Worm (Caenorhabditis elegans) whole organism, mixed stage, embryonic: ENCODE measurements around the gene ZC302.3.

Experiments
- bed-3 ChIP-seq: fragments of 200-800 bp; sonication (Bioruptor generic); optimal IDR thresholded peaks from 3 replicates; lab custom pipeline; 2018; ENCODE audit warnings: mild to moderate bottlenecking, missing genetic modification characterization, moderate library complexity, missing compliant biosample characterization
- blmp-1 ChIP-seq: fragments of 150-350 bp; optimal IDR thresholded peaks from 2 replicates; lab custom pipeline; 2014; ENCODE audit warnings: missing biosample characterization, missing genetic modification characterization
- ceh-39 ChIP-seq: fragments of 150-350 bp; optimal IDR thresholded peaks from 2 replicates; lab custom pipeline; 2014; ENCODE audit warnings: missing biosample characterization, missing genetic modification characterization
- ceh-83 ChIP-seq: fragments of 200-800 bp; sonication (Bioruptor generic); optimal IDR thresholded peaks from 2 replicates; lab custom pipeline; 2018; ENCODE audit warnings: mild to moderate bottlenecking, missing genetic modification characterization, missing compliant biosample characterization
- ces-1 ChIP-seq: fragments of 150-350 bp; optimal IDR thresholded peaks from 2 replicates; lab custom pipeline; 2014; ENCODE audit warnings: missing biosample characterization, missing genetic modification reagents, missing genetic modification characterization
- cnd-1 ChIP-seq: fragments of 200-800 bp; sonication (Bioruptor generic); optimal IDR thresholded peaks from 2 replicates; lab custom pipeline; 2018; ENCODE audit warnings: mild to moderate bottlenecking, missing genetic modification characterization, missing compliant biosample characterization
- elt-1 ChIP-seq: sonication (generic microtip); optimal IDR thresholded peaks from 2 replicates; lab custom pipeline; 2017; ENCODE audit warnings: missing genetic modification characterization, mild to moderate bottlenecking, missing compliant biosample characterization, antibody characterized with exemption, moderate library complexity, borderline replicate concordance; ENCODE audit not compliant: insufficient read depth
- elt-3 ChIP-seq: fragments of 150-350 bp; optimal IDR thresholded peaks from 2 replicates; lab custom pipeline; 2014; ENCODE audit warnings: missing biosample characterization, missing genetic modification characterization
- flh-1 ChIP-seq: fragments of 200-800 bp; sonication (Bioruptor generic); optimal IDR thresholded peaks from 2 replicates; lab custom pipeline; 2018; ENCODE audit warnings: mild to moderate bottlenecking, missing genetic modification characterization, moderate library complexity, missing compliant biosample characterization
- hlh-1 ChIP-seq: fragments of 150-350 bp; optimal IDR thresholded peaks from 2 replicates; lab custom pipeline; 2014; ENCODE audit warnings: missing biosample characterization, missing genetic modification reagents, missing genetic modification characterization
- lin-13 ChIP-seq: fragments of 150-350 bp; optimal IDR thresholded peaks from 2 replicates; lab custom pipeline; 2014; ENCODE audit warnings: missing biosample characterization, missing genetic modification characterization
- lsy-2 ChIP-seq: fragments of 150-350 bp; optimal IDR thresholded peaks from 2 replicates; lab custom pipeline; 2014; ENCODE audit warnings: missing biosample characterization, missing genetic modification characterization
- mab-5 ChIP-seq: fragments of 150-350 bp; optimal IDR thresholded peaks from 2 replicates; lab custom pipeline; 2014; ENCODE audit warnings: missing biosample characterization, missing genetic modification characterization
- mep-1 ChIP-seq: fragments of 150-350 bp; optimal IDR thresholded peaks from 2 replicates; lab custom pipeline; 2017; ENCODE audit warnings: missing biosample characterization, missing genetic modification reagents, missing genetic modification characterization, inconsistent platforms
- mls-2 ChIP-seq: sonication (generic microtip); optimal IDR thresholded peaks from 2 replicates; lab custom pipeline; 2016; ENCODE audit warnings: mild to moderate bottlenecking, missing genetic modification characterization, moderate library complexity, missing compliant biosample characterization
- nhr-12 ChIP-seq: fragments of 150-350 bp; optimal IDR thresholded peaks from 2 replicates; lab custom pipeline; 2014; ENCODE audit warnings: missing biosample characterization, missing genetic modification characterization
- nhr-237 ChIP-seq: fragments of 150-350 bp; optimal IDR thresholded peaks from 2 replicates; lab custom pipeline; 2014; ENCODE audit warnings: missing biosample characterization, missing genetic modification characterization
- nhr-28 ChIP-seq: fragments of 150-350 bp; optimal IDR thresholded peaks from 2 replicates; lab custom pipeline; 2014; ENCODE audit warnings: missing biosample characterization, missing genetic modification characterization
- nhr-76 ChIP-seq: sonication (generic microtip); optimal IDR thresholded peaks from 2 replicates; lab custom pipeline; 2017; ENCODE audit warnings: missing biosample characterization, missing genetic modification characterization
- pha-4 ChIP-seq: fragments of 150-350 bp; optimal IDR thresholded peaks from 2 replicates; lab custom pipeline; 2018; ENCODE audit warnings: missing biosample characterization, missing genetic modification reagents, missing genetic modification characterization
- sem-2 ChIP-seq: fragments of 200-800 bp; sonication (Bioruptor generic); optimal IDR thresholded peaks from 2 replicates; lab custom pipeline; 2018; ENCODE audit warnings: mild to moderate bottlenecking, missing genetic modification characterization, missing compliant biosample characterization
- sptf-1 ChIP-seq: sonication (generic microtip); optimal IDR thresholded peaks from 2 replicates; lab custom pipeline; 2017; ENCODE audit warnings: mild to moderate bottlenecking, missing genetic modification characterization, moderate library complexity, missing compliant biosample characterization
- unc-120 ChIP-seq: sonication (generic microtip); optimal IDR thresholded peaks from 2 replicates; lab custom pipeline; 2017; ENCODE audit warnings: missing genetic modification characterization, missing compliant biosample characterization; ENCODE audit not compliant: poor library complexity, severe bottlenecking
- unc-62 ChIP-seq: fragments of 150-350 bp; optimal IDR thresholded peaks from 2 replicates; lab custom pipeline; 2014; ENCODE audit warnings: missing biosample characterization, missing genetic modification reagents, missing genetic modification characterization
- zip-8 ChIP-seq: fragments of 150-350 bp; optimal IDR thresholded peaks from 2 replicates; lab custom pipeline; 2014; ENCODE audit warnings: missing biosample characterization, missing genetic modification characterization
- ztf-11 ChIP-seq: fragments of 150-350 bp; optimal IDR thresholded peaks from 2 replicates; lab custom pipeline; 2014; ENCODE audit warnings: missing biosample characterization, missing genetic modification characterization

ZC302.3 gene

DNA sequence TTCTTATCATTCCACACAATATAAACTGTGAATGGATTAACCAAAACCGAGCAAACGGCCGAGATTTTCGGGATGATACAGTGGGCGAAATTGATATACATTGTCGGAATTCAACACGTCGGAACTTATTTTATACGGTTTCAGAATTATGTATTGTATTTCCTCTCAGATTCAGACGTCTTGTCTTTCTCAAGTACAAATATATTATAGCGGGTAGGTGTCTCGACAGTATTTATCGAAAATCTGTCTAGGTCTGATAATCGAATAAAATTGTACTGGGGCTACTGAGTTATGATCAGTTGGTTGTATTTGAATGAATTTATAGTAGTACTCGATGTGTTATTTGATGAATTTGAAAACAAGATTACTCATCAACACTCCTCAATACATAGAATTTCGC is 2.4 kb upstream of the ZC302.3 start, which contains the start of gene srj-22:
srj-22 (minus strand) TSS at position 101 of the 400 bp plus-strand sequence.
- TF ChIP-seq elt-1 (tag; lab: Kevin White, UChicago) (no peak), zip-8 (tag; lab: Kevin White, UChicago) (no peak), lin-13 (tag; lab: Kevin White, UChicago) (no peak), mep-1 (tag; lab: Kevin White, UChicago) (no peak), blmp-1 (tag; lab: Kevin White, UChicago) (no peak), pha-4 (tag; lab: Kevin White, UChicago) (no peak)

DNA sequence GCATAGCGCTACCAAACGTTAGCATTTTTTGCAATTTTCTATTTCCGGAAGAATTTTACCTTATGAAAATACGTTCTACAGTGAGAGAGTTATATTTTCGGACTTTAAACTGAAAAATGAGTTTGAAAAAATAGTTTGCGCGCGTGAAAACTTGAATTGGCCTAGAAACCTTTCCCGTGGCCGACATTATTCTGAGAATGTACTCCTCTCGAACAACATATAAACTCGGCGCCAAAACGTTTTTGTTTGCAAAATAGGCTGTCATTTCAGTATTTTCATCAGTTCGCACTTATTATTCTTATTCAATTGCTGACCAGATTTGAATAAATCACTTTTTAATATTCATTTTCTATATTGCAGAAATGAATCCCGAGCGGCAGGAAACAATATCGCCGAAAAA is 4.5 kb downstream of the ZC302.3 start, which contains the start of the genes mre-11 and wdr-5.3:
mre-11 (minus strand) TSS at position 113 of the 400 bp plus-strand sequence.
wdr-5.3 (plus strand) TSS at position 361 of the 400 bp plus-strand sequence.
- TF ChIP-seq blmp-1 (tag; lab: Kevin White, UChicago) (no peak), nhr-76 (tag; lab: Kevin White, UChicago) (no peak), unc-62 (GFP tag; lab: Kevin White, UChicago) (no peak), ztf-11 (tag; lab: Kevin White, UChicago) (no peak), elt-3 (tag; lab: Kevin White, UChicago) (no peak), unc-120 (no peak), sptf-1 (tag; lab: Kevin White, UChicago) (no peak), lsy-2 (tag; lab: Kevin White, UChicago) (no peak), lin-13 (tag; lab: Kevin White, UChicago) (peak; percentile 23)

DNA sequence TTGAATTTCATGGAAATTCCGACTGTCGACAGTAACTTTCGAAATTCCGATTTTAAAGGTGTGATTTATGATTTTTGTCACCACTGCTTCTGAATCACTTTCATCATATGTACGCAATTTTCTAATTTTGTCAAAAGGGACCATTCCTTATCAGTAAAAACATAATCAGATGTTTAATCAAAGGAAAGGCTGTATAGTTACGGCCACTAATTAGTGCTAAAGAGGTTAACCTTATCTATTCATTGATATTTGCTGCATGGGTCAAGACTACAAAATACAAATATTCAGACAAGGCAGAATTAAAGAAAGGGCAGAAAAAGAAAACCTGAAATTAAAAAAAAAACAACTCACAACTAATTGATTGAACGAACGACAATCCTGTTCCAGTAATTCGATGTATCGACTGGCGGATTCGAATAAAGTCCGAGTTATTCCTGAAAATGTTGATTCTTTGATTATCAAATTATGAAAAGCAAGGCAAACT is 9.2 kb downstream of the ZC302.3 start, which contains the start of gene T28B11.1:
T28B11.1 (minus strand) TSS at position 434 of the 484 bp plus-strand sequence.
- TF ChIP-seq ceh-83 (GFP tag; lab: Kevin White, UChicago) (no peak), lin-13 (tag; lab: Kevin White, UChicago) (no peak)

DNA sequence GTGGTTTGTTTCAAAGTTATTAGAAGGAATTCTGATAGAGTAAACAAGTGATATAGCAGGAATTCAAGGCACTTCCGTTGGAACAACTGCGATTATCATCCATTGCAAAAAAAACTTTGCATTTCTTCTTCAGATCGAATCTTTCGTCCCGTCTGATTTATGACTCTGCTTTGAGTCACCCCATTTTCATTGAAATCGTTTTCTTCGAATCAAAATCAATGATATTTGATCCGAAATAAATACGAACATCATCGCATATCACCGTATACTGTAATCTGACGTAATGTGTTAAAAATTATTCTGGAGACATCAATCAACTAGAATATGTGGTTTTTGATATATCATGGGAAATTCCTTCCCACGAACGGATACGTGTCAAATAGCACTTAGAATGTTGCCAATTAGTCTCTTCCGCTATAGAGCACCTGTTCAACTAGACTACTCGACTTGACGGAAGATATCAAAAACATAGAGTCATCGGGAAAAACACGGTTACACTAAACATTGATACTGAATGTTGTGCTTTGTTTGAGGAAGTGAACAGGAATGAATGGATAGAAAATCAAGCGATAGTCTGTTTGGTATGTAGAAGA is 10.3 kb downstream of the ZC302.3 start:
- TF ChIP-seq nhr-28 (tag; lab: Kevin White, UChicago) (no peak), hlh-1 (peak; percentile 41), unc-62 (GFP tag; lab: Kevin White, UChicago) (peak; percentile 21), mls-2 (tag; lab: Kevin White, UChicago) (no peak)

DNA sequence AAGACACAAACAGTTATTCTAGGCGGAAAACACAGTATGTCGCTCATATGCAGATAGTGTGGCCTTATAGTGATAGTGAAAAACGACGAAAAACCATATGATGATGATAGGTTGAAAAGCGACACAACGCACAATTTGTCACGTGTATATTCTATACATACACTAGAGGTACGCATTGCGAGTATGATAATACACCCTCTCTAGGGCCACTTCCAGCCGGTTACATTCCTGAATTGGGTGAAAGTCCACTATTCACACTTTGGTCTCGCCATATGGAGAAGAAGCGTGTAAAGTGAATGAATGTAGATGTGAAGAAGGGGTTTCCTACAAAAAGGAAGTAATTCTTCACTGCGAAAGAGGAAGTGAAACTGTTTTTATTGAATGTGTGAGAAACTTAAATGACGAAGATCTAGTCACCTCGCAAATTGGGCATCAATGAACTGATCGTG is 11.8 kb downstream of the ZC302.3 start:
- TF ChIP-seq mep-1 (tag; lab: Kevin White, UChicago) (no peak), lsy-2 (tag; lab: Kevin White, UChicago) (no peak), elt-3 (tag; lab: Kevin White, UChicago) (no peak), flh-1 (GFP tag; lab: Kevin White, UChicago) (no peak), nhr-12 (tag; lab: Kevin White, UChicago) (no peak), ceh-39 (tag; lab: Kevin White, UChicago) (no peak), unc-120 (no peak), elt-1 (tag; lab: Kevin White, UChicago) (no peak), mab-5 (tag; lab: Kevin White, UChicago) (no peak), ces-1 (no peak), bed-3 (GFP tag; lab: Kevin White, UChicago) (no peak), zip-8 (tag; lab: Kevin White, UChicago) (no peak), nhr-237 (tag; lab: Kevin White, UChicago) (no peak), blmp-1 (tag; lab: Kevin White, UChicago) (no peak), ztf-11 (tag; lab: Kevin White, UChicago) (no peak)
- TF ChIP-seq, all 35 proteins: peak for 0

DNA sequence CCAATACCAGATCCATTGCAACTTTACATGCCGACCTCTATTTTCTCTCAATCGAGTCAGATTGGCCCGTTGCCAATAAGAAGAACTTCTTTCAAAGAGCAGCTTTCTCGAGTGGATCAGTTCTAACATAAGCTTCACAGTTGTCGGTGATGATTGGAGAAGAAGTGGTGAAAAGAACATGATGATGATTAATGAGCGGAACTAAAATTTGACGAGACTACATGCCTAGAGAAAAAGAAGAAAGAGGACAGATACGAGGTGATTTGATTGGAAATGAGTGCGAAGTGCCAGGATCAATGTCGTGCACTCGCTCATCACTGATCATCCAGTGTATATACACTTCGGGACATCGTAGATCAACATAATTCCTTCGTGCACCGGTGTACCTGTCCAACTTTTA is 13.6 kb downstream of the ZC302.3 start:
- TF ChIP-seq unc-120 (peak; percentile 12), flh-1 (GFP tag; lab: Kevin White, UChicago) (no peak), sem-2 (GFP tag; lab: Kevin White, UChicago) (no peak), mab-5 (tag; lab: Kevin White, UChicago) (peak; percentile 59), unc-62 (GFP tag; lab: Kevin White, UChicago) (peak; percentile 98), cnd-1 (tag; lab: Kevin White, UChicago) (no peak), mls-2 (tag; lab: Kevin White, UChicago) (no peak), hlh-1 (peak; percentile 13)
